Worm (Caenorhabditis elegans) whole organism, late embryonic: ENCODE measurements around the gene ttll-12.

Source experiments
- C08G9.2 ChIP-seq: sonication (generic microtip); optimal IDR thresholded peaks from 2 replicates; lab custom pipeline; 2016; ENCODE audit warnings: mild to moderate bottlenecking, missing genetic modification characterization, moderate library complexity, missing compliant biosample characterization
- F13H6.1 ChIP-seq: sonication (generic microtip); optimal IDR thresholded peaks from 2 replicates; lab custom pipeline; 2016; ENCODE audit warnings: missing genetic modification characterization, missing compliant biosample characterization
- K02D7.2 ChIP-seq: sonication (generic microtip); optimal IDR thresholded peaks from 2 replicates; lab custom pipeline; 2017; ENCODE audit warnings: mild to moderate bottlenecking, missing genetic modification characterization, missing compliant biosample characterization
- T23F11.4 ChIP-seq: fragments of 200-800 bp; sonication (Bioruptor generic); optimal IDR thresholded peaks from 2 replicates; lab custom pipeline; 2018; ENCODE audit warnings: mild to moderate bottlenecking, missing genetic modification characterization, missing compliant biosample characterization
- Y22D7AL.16 ChIP-seq: sonication (generic microtip); optimal IDR thresholded peaks from 2 replicates; lab custom pipeline; 2016; ENCODE audit warnings: missing genetic modification characterization, missing compliant biosample characterization
- ceh-14 ChIP-seq: sonication (generic microtip); optimal IDR thresholded peaks from 2 replicates; lab custom pipeline; 2016; ENCODE audit warnings: missing genotype, missing genetic modification characterization, missing compliant biosample characterization
- ceh-19 ChIP-seq: fragments of 200-800 bp; sonication (Bioruptor generic); optimal IDR thresholded peaks from 2 replicates; lab custom pipeline; 2018; ENCODE audit warnings: mild to moderate bottlenecking, missing genetic modification characterization, missing compliant biosample characterization
- ceh-2 ChIP-seq: sonication (generic microtip); optimal IDR thresholded peaks from 2 replicates; lab custom pipeline; 2016; ENCODE audit warnings: missing genotype, missing genetic modification characterization, missing compliant biosample characterization
- ceh-24 ChIP-seq: sonication (generic microtip); optimal IDR thresholded peaks from 2 replicates; lab custom pipeline; 2016; ENCODE audit warnings: mild to moderate bottlenecking, missing genetic modification characterization, missing compliant biosample characterization
- ceh-30 ChIP-seq: fragments of 150-350 bp; optimal IDR thresholded peaks from 2 replicates; lab custom pipeline; 2014; ENCODE audit warnings: missing biosample characterization, missing genetic modification characterization
- ceh-31 ChIP-seq: sonication (generic microtip); optimal IDR thresholded peaks from 2 replicates; lab custom pipeline; 2016; ENCODE audit warnings: missing genetic modification characterization, missing compliant biosample characterization
- ceh-34 ChIP-seq: sonication (generic microtip); optimal IDR thresholded peaks from 2 replicates; lab custom pipeline; 2016; ENCODE audit warnings: mild to moderate bottlenecking, missing genetic modification characterization, missing compliant biosample characterization
- ceh-45 ChIP-seq: fragments of 200-800 bp; sonication (Bioruptor generic); IDR thresholded peaks from 2 replicates; pipeline ENCODE4 v1.3.6; 2022; ENCODE audit warnings: missing genetic modification reagents, missing genetic modification characterization, missing compliant biosample characterization
- ceh-9 ChIP-seq: sonication (generic microtip); optimal IDR thresholded peaks from 2 replicates; lab custom pipeline; 2016; ENCODE audit warnings: mild to moderate bottlenecking, missing genetic modification characterization, inconsistent platforms, missing compliant biosample characterization
- che-1 ChIP-seq: sonication (generic microtip); optimal IDR thresholded peaks from 2 replicates; lab custom pipeline; 2016; ENCODE audit warnings: mild to moderate bottlenecking, missing genetic modification characterization, missing compliant biosample characterization
- dmd-4 ChIP-seq: sonication (generic microtip); optimal IDR thresholded peaks from 2 replicates; lab custom pipeline; 2016; ENCODE audit warnings: borderline replicate concordance, missing genetic modification characterization, missing compliant biosample characterization
- elt-2 ChIP-seq: sonication (generic microtip); optimal IDR thresholded peaks from 2 replicates; lab custom pipeline; 2016; ENCODE audit warnings: missing genetic modification reagents, missing genetic modification characterization, missing compliant biosample characterization
- elt-4 ChIP-seq: sonication (generic microtip); optimal IDR thresholded peaks from 2 replicates; lab custom pipeline; 2016; ENCODE audit warnings: missing genetic modification characterization, missing compliant biosample characterization
- ets-4 ChIP-seq: sonication (generic microtip); optimal IDR thresholded peaks from 2 replicates; lab custom pipeline; 2016; ENCODE audit warnings: missing genetic modification characterization, missing compliant biosample characterization
- eyg-1 ChIP-seq: sonication (generic microtip); optimal IDR thresholded peaks from 2 replicates; lab custom pipeline; 2016; ENCODE audit warnings: missing genotype, missing genetic modification characterization, missing compliant biosample characterization
- fkh-10 ChIP-seq: fragments of 150-350 bp; optimal IDR thresholded peaks from 2 replicates; lab custom pipeline; 2014; ENCODE audit warnings: missing biosample characterization, missing genetic modification reagents, missing genetic modification characterization
- gmeb-2 ChIP-seq: sonication (generic microtip); optimal IDR thresholded peaks from 2 replicates; lab custom pipeline; 2016; ENCODE audit warnings: missing genetic modification characterization, inconsistent platforms, missing compliant biosample characterization
- hlh-13 ChIP-seq: fragments of 200-800 bp; sonication (Bioruptor generic); optimal IDR thresholded peaks from 2 replicates; lab custom pipeline; 2018; ENCODE audit warnings: mild to moderate bottlenecking, missing genetic modification characterization, missing compliant biosample characterization
- hlh-15 ChIP-seq: sonication (generic microtip); optimal IDR thresholded peaks from 2 replicates; lab custom pipeline; 2016; ENCODE audit warnings: missing genetic modification characterization, missing compliant biosample characterization
- hlh-30 ChIP-seq: sonication (generic microtip); optimal IDR thresholded peaks from 2 replicates; lab custom pipeline; 2017; ENCODE audit warnings: antibody characterized with exemption, missing genetic modification characterization, missing compliant biosample characterization; ENCODE audit not compliant: insufficient read depth
- hlh-8 ChIP-seq: sonication (generic microtip); optimal IDR thresholded peaks from 2 replicates; lab custom pipeline; 2016; ENCODE audit warnings: missing genotype, missing genetic modification characterization, missing compliant biosample characterization
- lim-6 ChIP-seq: sonication (generic microtip); optimal IDR thresholded peaks from 2 replicates; lab custom pipeline; 2016; ENCODE audit warnings: missing genetic modification characterization, missing compliant biosample characterization
- mec-3 ChIP-seq: sonication (generic microtip); optimal IDR thresholded peaks from 2 replicates; lab custom pipeline; 2016; ENCODE audit warnings: borderline replicate concordance, missing genetic modification characterization, missing compliant biosample characterization
- nfya-1 ChIP-seq: sonication (generic microtip); optimal IDR thresholded peaks from 2 replicates; lab custom pipeline; 2017; ENCODE audit warnings: missing genetic modification characterization, mild to moderate bottlenecking, missing compliant biosample characterization, antibody characterized with exemption, moderate library complexity
- nhr-11 ChIP-seq: fragments of 150-350 bp; optimal IDR thresholded peaks from 2 replicates; lab custom pipeline; 2014; ENCODE audit warnings: missing biosample characterization, missing genetic modification characterization
- nhr-232 ChIP-seq: sonication (generic microtip); optimal IDR thresholded peaks from 2 replicates; lab custom pipeline; 2016; ENCODE audit warnings: missing genetic modification characterization, missing compliant biosample characterization
- pag-3 ChIP-seq: sonication (generic microtip); optimal IDR thresholded peaks from 2 replicates; lab custom pipeline; 2016; ENCODE audit warnings: missing compliant biosample characterization, missing genetic modification characterization, borderline replicate concordance
- pax-1 ChIP-seq: fragments of 150-350 bp; optimal IDR thresholded peaks from 2 replicates; lab custom pipeline; 2014; ENCODE audit warnings: missing biosample characterization, missing genetic modification characterization
- pha-2 ChIP-seq: sonication (generic microtip); optimal IDR thresholded peaks from 2 replicates; lab custom pipeline; 2017; ENCODE audit warnings: mild to moderate bottlenecking, missing genetic modification characterization, missing compliant biosample characterization
- pha-4 ChIP-seq: fragments of 150-350 bp; optimal IDR thresholded peaks from 2 replicates; lab custom pipeline; 2018; ENCODE audit warnings: missing biosample characterization, missing genetic modification reagents, missing genetic modification characterization
- pqm-1 ChIP-seq: sonication (generic microtip); optimal IDR thresholded peaks from 2 replicates; lab custom pipeline; 2016; ENCODE audit warnings: missing genetic modification characterization, missing compliant biosample characterization
- ref-2 ChIP-seq: sonication (generic microtip); optimal IDR thresholded peaks from 2 replicates; lab custom pipeline; 2016; ENCODE audit warnings: missing genetic modification characterization, missing compliant biosample characterization
- rnt-1 ChIP-seq: sonication (generic microtip); optimal IDR thresholded peaks from 2 replicates; lab custom pipeline; 2016; ENCODE audit warnings: missing genetic modification characterization, missing compliant biosample characterization
- sdc-2 ChIP-seq: sonication (generic microtip); optimal IDR thresholded peaks from 2 replicates; lab custom pipeline; 2016; ENCODE audit warnings: missing genotype, missing genetic modification characterization, missing compliant biosample characterization
- sox-2 ChIP-seq: fragments of 200-800 bp; sonication (Bioruptor generic); IDR thresholded peaks from 2 replicates; pipeline ENCODE4 v1.3.6; 2022; ENCODE audit warnings: missing genetic modification reagents, missing genetic modification characterization, missing compliant biosample characterization
- syd-9 ChIP-seq: sonication (generic microtip); optimal IDR thresholded peaks from 2 replicates; lab custom pipeline; 2016; ENCODE audit warnings: mild to moderate bottlenecking, missing genetic modification characterization, moderate library complexity, missing compliant biosample characterization
- tbx-2 ChIP-seq: sonication (generic microtip); optimal IDR thresholded peaks from 2 replicates; lab custom pipeline; 2016; ENCODE audit warnings: missing genetic modification characterization, missing compliant biosample characterization
- unc-3 ChIP-seq, 2 experiments: fragments of 200-800 bp in 1 of 2; sonication (Bioruptor generic) in 1 of 2; sonication (generic microtip) in 1 of 2; conservative IDR thresholded peaks in 1 of 2; optimal IDR thresholded peaks in 1 of 2; 2 replicates each; pipeline versions ENCODE4 v1.3.6 to Lab custom; 2016 to 2022; ENCODE audit warnings: missing compliant biosample characterization in 2 of 2, missing genetic modification characterization in 2 of 2, missing genetic modification reagents in 1 of 2
- unc-42 ChIP-seq: sonication (generic microtip); optimal IDR thresholded peaks from 2 replicates; lab custom pipeline; 2016; ENCODE audit warnings: missing genotype, missing genetic modification characterization, missing compliant biosample characterization
- unc-55 ChIP-seq: sonication (generic microtip); optimal IDR thresholded peaks from 2 replicates; lab custom pipeline; 2017; ENCODE audit warnings: missing biosample characterization, missing genetic modification reagents, missing genetic modification characterization
- unc-86 ChIP-seq: sonication (generic microtip); optimal IDR thresholded peaks from 2 replicates; lab custom pipeline; 2016; ENCODE audit warnings: missing genetic modification characterization, missing compliant biosample characterization
- zip-5 ChIP-seq: sonication (generic microtip); optimal IDR thresholded peaks from 2 replicates; lab custom pipeline; 2016; ENCODE audit warnings: missing genetic modification characterization, missing compliant biosample characterization
- ztf-16 ChIP-seq: sonication (generic microtip); optimal IDR thresholded peaks from 2 replicates; lab custom pipeline; 2017; ENCODE audit warnings: missing genetic modification characterization, missing compliant biosample characterization

ttll-12 gene

ce11 chrII:9305575-9305974 is 33.2 kb upstream of the ttll-12 start:
- no peak for TF ChIP-seq pax-1 (tag; lab: Kevin White, UChicago)
- TF ChIP-seq pha-4, result no peak
- peak; percentile 65 for TF ChIP-seq unc-42
- TF ChIP-seq Y22D7AL.16 (tag; lab: Kevin White, UChicago), result no peak
- TF ChIP-seq unc-55 (GFP tag; lab: Kevin White, UChicago), result peak; percentile 4
- peak; percentile 27 for TF ChIP-seq ceh-34 (tag; lab: Kevin White, UChicago)

- peak; percentile 56 for TF ChIP-seq rnt-1 (tag; lab: Kevin White, UChicago)
- no peak for TF ChIP-seq hlh-13 (GFP tag; lab: Kevin White, UChicago)
- TF ChIP-seq ceh-34 (tag; lab: Kevin White, UChicago), result no peak
- no peak for TF ChIP-seq zip-5
- TF ChIP-seq nfya-1 (tag; lab: Kevin White, UChicago), result peak; percentile 52
- no peak for TF ChIP-seq mec-3 (tag; lab: Kevin White, UChicago)
- TF ChIP-seq pag-3, result no peak
- TF ChIP-seq unc-42, result peak; percentile 94
- TF ChIP-seq C08G9.2 (tag; lab: Kevin White, UChicago), result no peak
- peak; percentile 66 for TF ChIP-seq ceh-14 (tag; lab: Kevin White, UChicago)
- peak; percentile 52 for TF ChIP-seq ceh-31 (tag; lab: Kevin White, UChicago)
- TF ChIP-seq fkh-10 (GFP tag; lab: Kevin White, UChicago), result no peak
- no peak for TF ChIP-seq tbx-2
- peak; percentile 0 for TF ChIP-seq lim-6
- TF ChIP-seq elt-4 (tag; lab: Kevin White, UChicago), result no peak
- no peak for TF ChIP-seq hlh-15 (tag; lab: Kevin White, UChicago)
- TF ChIP-seq K02D7.2, result no peak
- TF ChIP-seq unc-55 (GFP tag; lab: Kevin White, UChicago), result peak; percentile 91
- TF ChIP-seq ceh-2 (tag; lab: Kevin White, UChicago), result no peak
- no peak for TF ChIP-seq sdc-2 (tag; lab: Kevin White, UChicago)
- TF ChIP-seq pqm-1 (tag; lab: Kevin White, UChicago), result no peak
- TF ChIP-seq T23F11.4 (GFP tag; lab: Kevin White, UChicago), result no peak
- peak; percentile 1 for TF ChIP-seq syd-9 (tag; lab: Kevin White, UChicago)
- no peak for TF ChIP-seq ztf-16 (tag; lab: Kevin White, UChicago)
- no peak for TF ChIP-seq hlh-8
Observed at ce11 chrII:9306835-9307234, 32.0 kb upstream of the ttll-12 start.

- no peak for TF ChIP-seq fkh-10 (GFP tag; lab: Kevin White, UChicago)
- TF ChIP-seq ceh-31 (tag; lab: Kevin White, UChicago), result peak; percentile 63
- TF ChIP-seq ceh-9 (tag; lab: Kevin White, UChicago), result no peak
- no peak for TF ChIP-seq ceh-14 (tag; lab: Kevin White, UChicago)
- no peak for TF ChIP-seq ceh-24 (tag; lab: Kevin White, UChicago)
- peak; percentile 53 for TF ChIP-seq syd-9 (tag; lab: Kevin White, UChicago)
- peak; percentile 12; the same call in 1 of the 2 replicates for TF ChIP-seq sox-2 (GFP tag; lab: Robert Waterston, UW)
- no peak for TF ChIP-seq ceh-45 (GFP tag; lab: Robert Waterston, UW)
- TF ChIP-seq hlh-30 (tag; lab: Kevin White, UChicago), result peak; percentile 13
- TF ChIP-seq sdc-2 (tag; lab: Kevin White, UChicago), result peak; percentile 39
- no peak for TF ChIP-seq pha-2
- TF ChIP-seq nhr-232 (tag; lab: Kevin White, UChicago), result no peak
- TF ChIP-seq F13H6.1 (tag; lab: Kevin White, UChicago), result no peak
- no peak for TF ChIP-seq eyg-1
- peak; percentile 61 for TF ChIP-seq ref-2
- no peak for TF ChIP-seq gmeb-2 (tag; lab: Kevin White, UChicago)
- TF ChIP-seq ceh-30 (tag; lab: Kevin White, UChicago), result no peak
- no peak for TF ChIP-seq ets-4
- TF ChIP-seq ceh-19, result no peak
- no peak for TF ChIP-seq mec-3 (tag; lab: Kevin White, UChicago)
- no peak for TF ChIP-seq lim-6
- no peak for TF ChIP-seq dmd-4 (tag; lab: Kevin White, UChicago)
- TF ChIP-seq pag-3, result no peak
- TF ChIP-seq unc-3 (GFP tag; conservative IDR thresholded peaks at IDR 0.05; lab: Robert Waterston, UW), result no peak
- no peak for TF ChIP-seq unc-3 (tag; optimal IDR thresholded peaks at IDR 0.05; lab: Kevin White, UChicago)
- no peak for TF ChIP-seq nhr-11 (tag; lab: Kevin White, UChicago)
- no peak for TF ChIP-seq elt-4 (tag; lab: Kevin White, UChicago)
- TF ChIP-seq elt-2 (tag; lab: Kevin White, UChicago), result no peak
- TF ChIP-seq che-1 (tag; lab: Kevin White, UChicago), result no peak
- no peak for TF ChIP-seq unc-86 (tag; lab: Kevin White, UChicago)
- TF ChIP-seq pax-1 (tag; lab: Kevin White, UChicago), result no peak
Observed at ce11 chrII:9308614-9309046, 30.2 kb upstream of the ttll-12 start.
